Worm (Caenorhabditis elegans): ENCODE data around the gene gldi-3.

gldi-3 gene

ce11 chrII:9313335-9313734 is 33.4 kb upstream of the gldi-3 start (continued):
- no peak for TF ChIP-seq ttx-3 (tag; optimal IDR thresholded peaks at IDR 0.05)
- TF ChIP-seq hlh-6 (tag; optimal IDR thresholded peaks at IDR 0.05) = no peak
- no peak for TF ChIP-seq unc-3 (GFP tag; conservative IDR thresholded peaks at IDR 0.05)
- no peak for TF ChIP-seq unc-3 (tag; optimal IDR thresholded peaks at IDR 0.05)
- TF ChIP-seq ama-1 (optimal IDR thresholded peaks at IDR 0.05) = no peak
- TF ChIP-seq ceh-18 (tag; optimal IDR thresholded peaks at IDR 0.05) = no peak
- no peak for TF ChIP-seq ahr-1 (tag; optimal IDR thresholded peaks at IDR 0.05)
- TF ChIP-seq nfya-1 (tag; optimal IDR thresholded peaks at IDR 0.05) = no peak
- no peak for TF ChIP-seq odd-2 (tag; optimal IDR thresholded peaks at IDR 0.05)
- no peak for TF ChIP-seq pag-3 (tag; optimal IDR thresholded peaks at IDR 0.05; ENCODE audit: borderline replicate concordance)
- TF ChIP-seq ceh-19 (GFP tag; optimal IDR thresholded peaks at IDR 0.05) = peak; percentile 26
- TF ChIP-seq ref-2 (tag; optimal IDR thresholded peaks at IDR 0.05) = peak; percentile 48
- peak; percentile 67 for TF ChIP-seq ceh-34 (tag; optimal IDR thresholded peaks at IDR 0.05)
- peak; percentile 34 for TF ChIP-seq ceh-2 (tag; optimal IDR thresholded peaks at IDR 0.05)
- TF ChIP-seq pax-1 (tag; optimal IDR thresholded peaks at IDR 0.05) = peak; percentile 93
- no peak for TF ChIP-seq unc-86 (tag; optimal IDR thresholded peaks at IDR 0.05)
- TF ChIP-seq K02D7.2 (tag; optimal IDR thresholded peaks at IDR 0.05) = no peak
- no peak for TF ChIP-seq fax-1 (tag; optimal IDR thresholded peaks at IDR 0.05)

DNA sequence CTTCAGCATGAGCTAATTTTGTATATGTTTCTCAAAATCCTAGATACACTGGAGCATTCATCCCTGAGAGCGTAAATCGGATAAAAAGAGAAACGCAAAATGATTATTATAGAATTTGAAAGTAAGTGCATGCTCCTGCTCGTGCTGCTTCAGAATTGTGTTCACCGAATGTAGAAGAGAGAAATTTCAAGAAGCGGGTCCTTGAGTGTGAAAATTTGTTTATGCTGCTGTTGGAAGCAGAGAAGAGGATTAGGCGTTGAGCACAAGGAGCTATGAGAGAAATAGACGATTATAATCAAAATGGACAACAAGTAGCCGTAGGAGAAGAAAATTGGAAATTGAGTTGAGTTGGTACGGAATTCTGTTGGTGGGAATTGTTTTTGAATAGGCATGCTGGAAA is 31.8 kb upstream of the gldi-3 start:
- TF ChIP-seq unc-42 (tag; optimal IDR thresholded peaks at IDR 0.05) = peak; percentile 88
- TF ChIP-seq pha-2 (tag; optimal IDR thresholded peaks at IDR 0.05) = no peak
- TF ChIP-seq ahr-1 (tag; optimal IDR thresholded peaks at IDR 0.05) = no peak

DNA sequence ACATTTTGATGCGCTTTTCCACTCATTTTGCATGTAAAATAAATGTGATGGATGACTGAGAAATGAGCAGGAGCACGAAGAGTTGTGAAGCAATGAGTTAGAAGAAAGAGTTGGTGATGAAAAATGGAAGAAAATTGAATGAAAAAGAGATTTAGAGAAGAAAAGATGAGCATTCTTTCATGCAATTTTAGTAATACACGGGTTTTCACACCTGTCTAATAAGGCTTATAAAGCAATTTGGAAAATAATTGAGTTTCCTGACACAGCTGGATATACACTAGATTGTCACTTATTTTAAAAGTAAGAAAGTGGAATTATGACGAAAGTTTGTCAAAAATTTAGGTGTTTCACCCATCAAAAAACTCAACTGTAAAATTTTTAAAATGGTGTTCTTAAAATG is 30.9 kb upstream of the gldi-3 start:
- peak; percentile 48 for TF ChIP-seq unc-42 (tag; optimal IDR thresholded peaks at IDR 0.05)
- no peak for TF ChIP-seq K02D7.2 (tag; optimal IDR thresholded peaks at IDR 0.05)

DNA sequence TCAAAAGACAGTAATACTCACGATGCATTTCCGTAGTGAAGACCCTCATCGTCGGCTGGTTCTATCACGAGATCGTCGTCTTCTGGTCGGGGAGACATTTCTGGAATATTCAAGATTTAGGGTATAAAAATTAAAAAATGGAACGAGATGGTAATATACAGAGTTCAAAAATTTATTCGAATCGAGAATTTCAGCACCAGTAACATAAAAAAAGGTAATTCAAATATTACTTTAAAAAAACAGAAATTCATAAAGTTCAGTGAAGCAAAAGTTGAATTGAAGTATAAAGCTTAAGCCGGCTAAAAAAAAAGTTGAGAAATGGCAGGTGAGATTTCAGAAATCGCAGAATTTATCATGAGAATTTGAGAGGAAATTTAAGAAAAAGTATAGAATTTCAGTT is 30.3 kb upstream of the gldi-3 start, which contains the start of gene cam-1:
Gene cam-1 (minus strand): TSS at position 101 of the 400 bp plus-strand sequence.
- no peak for TF ChIP-seq unc-3 (GFP tag; conservative IDR thresholded peaks at IDR 0.05)
- TF ChIP-seq unc-3 (tag; optimal IDR thresholded peaks at IDR 0.05) = no peak
- TF ChIP-seq ceh-2 (tag; optimal IDR thresholded peaks at IDR 0.05) = no peak
- no peak for TF ChIP-seq npax-4 (tag; optimal IDR thresholded peaks at IDR 0.05)
- no peak for TF ChIP-seq C08G9.2 (tag; optimal IDR thresholded peaks at IDR 0.05)
- TF ChIP-seq dve-1 (tag; optimal IDR thresholded peaks at IDR 0.05) = no peak
- TF ChIP-seq ceh-48 (tag; optimal IDR thresholded peaks at IDR 0.05) = no peak
- TF ChIP-seq ceh-19 (GFP tag; optimal IDR thresholded peaks at IDR 0.05) = no peak

ce11 chrII:9308614-9309046 is 28.7 kb upstream of the gldi-3 start:
- TF ChIP-seq dmd-4 (tag; optimal IDR thresholded peaks at IDR 0.05; ENCODE audit: borderline replicate concordance) (no peak), ceh-31 (tag; optimal IDR thresholded peaks at IDR 0.05) (peak; percentile 63), F13H6.1 (tag; optimal IDR thresholded peaks at IDR 0.05) (no peak), ceh-34 (tag; optimal IDR thresholded peaks at IDR 0.05) (peak; percentile 33), madf-2 (tag; optimal IDR thresholded peaks at IDR 0.05) (no peak), pax-1 (tag; optimal IDR thresholded peaks at IDR 0.05) (no peak), ceh-19 (GFP tag; optimal IDR thresholded peaks at IDR 0.05) (no peak), ztf-16 (tag; optimal IDR thresholded peaks at IDR 0.05) (peak; percentile 45), che-1 (tag; optimal IDR thresholded peaks at IDR 0.05) (no peak), hlh-13 (GFP tag; optimal IDR thresholded peaks at IDR 0.05) (no peak), pha-2 (tag; optimal IDR thresholded peaks at IDR 0.05) (no peak), ama-1 (optimal IDR thresholded peaks at IDR 0.05) (no peak), ceh-2 (tag; optimal IDR thresholded peaks at IDR 0.05) (peak; percentile 6), npax-4 (tag; optimal IDR thresholded peaks at IDR 0.05) (no peak), fkh-10 (GFP tag; optimal IDR thresholded peaks at IDR 0.05) (no peak), tbx-2 (tag; optimal IDR thresholded peaks at IDR 0.05) (peak; percentile 90), ceh-45 (GFP tag; IDR thresholded peaks at IDR 0.05) (no peak), sdc-2 (tag; optimal IDR thresholded peaks at IDR 0.05) (peak; percentile 39), pat-9 (tag; optimal IDR thresholded peaks at IDR 0.05) (no peak), C08G9.2 (tag; optimal IDR thresholded peaks at IDR 0.05) (no peak), ahr-1 (tag; optimal IDR thresholded peaks at IDR 0.05) (no peak), ceh-14 (tag; optimal IDR thresholded peaks at IDR 0.05) (no peak), lim-6 (tag; optimal IDR thresholded peaks at IDR 0.05) (no peak), ceh-48 (tag; optimal IDR thresholded peaks at IDR 0.05) (no peak), ttx-3 (tag; optimal IDR thresholded peaks at IDR 0.05) (no peak), fax-1 (tag; optimal IDR thresholded peaks at IDR 0.05) (no peak), sox-2 (GFP tag; IDR thresholded peaks at IDR 0.05) (peak; percentile 12; the same call in 1 of the 2 replicates), K02D7.2 (tag; optimal IDR thresholded peaks at IDR 0.05) (no peak), hlh-6 (tag; optimal IDR thresholded peaks at IDR 0.05) (no peak), syd-9 (tag; optimal IDR thresholded peaks at IDR 0.05) (peak; percentile 53), fkh-6 (tag; optimal IDR thresholded peaks at IDR 0.05) (peak; percentile 6), K09A11.1 (tag; optimal IDR thresholded peaks at IDR 0.05; ENCODE audit: insufficient read depth) (no peak), unc-55 (GFP tag; optimal IDR thresholded peaks at IDR 0.05) (peak; percentile 98)

Measured in whole organism, late embryonic.